Fruit fly (Drosophila melanogaster) whole organism, embryonic: ENCODE measurements around the gene Fibp.

Experiments used
- B-H1 ChIP-seq: fragments of 200-800 bp; sonication (Bioruptor generic); IDR thresholded peaks from 3 replicates; pipeline ENCODE4 v1.3.6; 2022; ENCODE audit warnings: missing biosample characterization, missing genetic modification characterization
- C15 ChIP-seq: fragments of 200-800 bp; sonication (Bioruptor generic); IDR thresholded peaks from 3 replicates; pipeline ENCODE4 v1.3.6; 2022; ENCODE audit warnings: missing biosample characterization, missing genetic modification characterization
- CG12219 ChIP-seq: fragments of 200-800 bp; sonication (Bioruptor generic); optimal IDR thresholded peaks from 3 replicates; lab custom pipeline; 2018; ENCODE audit warnings: missing biosample characterization, mild to moderate bottlenecking, missing genetic modification characterization
- CG12391 ChIP-seq: fragments of 200-800 bp; sonication (Bioruptor generic); optimal IDR thresholded peaks from 3 replicates; lab custom pipeline; 2018; ENCODE audit warnings: missing biosample characterization, mild to moderate bottlenecking, missing genetic modification characterization, moderate library complexity
- CG13624 ChIP-seq: fragments of 200-800 bp; sonication (Bioruptor generic); optimal IDR thresholded peaks from 2 replicates; lab custom pipeline; 2016; ENCODE audit warnings: missing biosample characterization, missing genetic modification characterization
- CG15073 ChIP-seq: fragments of 200-800 bp; sonication (Bioruptor generic); optimal IDR thresholded peaks from 2 replicates; lab custom pipeline; 2016; ENCODE audit warnings: missing biosample characterization, missing genetic modification characterization
- CG15601 ChIP-seq: fragments of 200-800 bp; sonication (Bioruptor generic); optimal IDR thresholded peaks from 3 replicates; lab custom pipeline; 2019; ENCODE audit warnings: missing biosample characterization, mild to moderate bottlenecking, missing genetic modification characterization, moderate library complexity
- CG1647 ChIP-seq: fragments of 200-800 bp; sonication (Bioruptor generic); optimal IDR thresholded peaks from 3 replicates; lab custom pipeline; 2016; ENCODE audit warnings: missing biosample characterization, missing genetic modification characterization
- CG17802 ChIP-seq: fragments of 200-800 bp; sonication (Bioruptor generic); optimal IDR thresholded peaks from 2 replicates; lab custom pipeline; 2018; ENCODE audit warnings: missing biosample characterization, mild to moderate bottlenecking, missing genetic modification characterization, moderate library complexity
- CG18599 ChIP-seq: fragments of 200-800 bp; sonication (Bioruptor generic); optimal IDR thresholded peaks from 3 replicates; lab custom pipeline; 2017; ENCODE audit warnings: missing biosample characterization, missing genetic modification characterization, mild to moderate bottlenecking, moderate library complexity, missing genetic modification reagents
- CG2678 ChIP-seq: fragments of 200-800 bp; sonication (Bioruptor generic); optimal IDR thresholded peaks from 3 replicates; lab custom pipeline; 2019; ENCODE audit warnings: missing biosample characterization, mild to moderate bottlenecking, missing genetic modification characterization, moderate library complexity
- CG31365 ChIP-seq: fragments of 200-800 bp; sonication (Bioruptor generic); optimal IDR thresholded peaks from 2 replicates; lab custom pipeline; 2018; ENCODE audit warnings: missing biosample characterization, mild to moderate bottlenecking, missing genetic modification characterization
- CG31388 ChIP-seq: fragments of 200-800 bp; sonication (Bioruptor generic); optimal IDR thresholded peaks from 2 replicates; lab custom pipeline; 2016; ENCODE audit warnings: missing biosample characterization, missing genetic modification characterization
- CG3163 ChIP-seq: fragments of 200-800 bp; sonication (Bioruptor generic); optimal IDR thresholded peaks from 3 replicates; lab custom pipeline; 2016; ENCODE audit warnings: missing biosample characterization, missing genetic modification characterization
- CG3281 ChIP-seq: fragments of 200-800 bp; sonication (Bioruptor generic); optimal IDR thresholded peaks from 3 replicates; lab custom pipeline; 2017; ENCODE audit warnings: missing biosample characterization, mild to moderate bottlenecking, missing genetic modification characterization
- CG34224 ChIP-seq: fragments of 200-800 bp; sonication (Bioruptor generic); IDR thresholded peaks from 3 replicates; pipeline ENCODE4 v1.3.6; 2022; ENCODE audit warnings: missing biosample characterization, missing genetic modification characterization; ENCODE audit not compliant: partially characterized antibody
- CG4282 ChIP-seq: fragments of 200-800 bp; sonication (Bioruptor generic); optimal IDR thresholded peaks from 2 replicates; lab custom pipeline; 2016; ENCODE audit warnings: missing biosample characterization, missing genetic modification characterization
- CG6791 ChIP-seq: fragments of 200-800 bp; sonication (Bioruptor generic); IDR thresholded peaks from 3 replicates; pipeline ENCODE4 v1.3.6; 2022; ENCODE audit warnings: missing biosample characterization, missing genetic modification characterization; ENCODE audit not compliant: partially characterized antibody
- CG7372 ChIP-seq: fragments of 200-800 bp; sonication (Bioruptor generic); IDR thresholded peaks from 2 replicates; pipeline ENCODE4 v1.3.6; 2022; ENCODE audit warnings: missing biosample characterization, missing genetic modification characterization
- CG7745 ChIP-seq: fragments of 200-800 bp; sonication (Bioruptor generic); optimal IDR thresholded peaks from 2 replicates; lab custom pipeline; 2018; ENCODE audit warnings: missing biosample characterization, mild to moderate bottlenecking, missing genetic modification characterization, moderate library complexity
- CG7928 ChIP-seq: fragments of 200-800 bp; sonication (Bioruptor generic); optimal IDR thresholded peaks from 2 replicates; lab custom pipeline; 2017; ENCODE audit warnings: missing biosample characterization, mild to moderate bottlenecking, missing genetic modification characterization
- CG7963 ChIP-seq: fragments of 200-800 bp; sonication (Bioruptor generic); IDR thresholded peaks from 3 replicates; pipeline ENCODE4 v1.3.6; 2022; ENCODE audit warnings: missing biosample characterization, missing genetic modification characterization; ENCODE audit not compliant: partially characterized antibody
- CG9215 ChIP-seq: fragments of 200-800 bp; sonication (Bioruptor generic); IDR thresholded peaks from 2 replicates; pipeline ENCODE4 v1.3.6; 2022; ENCODE audit warnings: missing biosample characterization, missing genetic modification characterization
- CG9817 ChIP-seq: fragments of 200-800 bp; sonication (Bioruptor generic); optimal IDR thresholded peaks from 2 replicates; lab custom pipeline; 2018; ENCODE audit warnings: missing biosample characterization, mild to moderate bottlenecking, missing genetic modification characterization, moderate library complexity
- CTCF ChIP-seq: fragments of 200-800 bp; sonication (Bioruptor generic); optimal IDR thresholded peaks from 2 replicates; lab custom pipeline; 2017; ENCODE audit warnings: missing biosample characterization, mild to moderate bottlenecking, missing genetic modification characterization, moderate library complexity
- CoRest ChIP-seq: fragments of 200-800 bp; sonication (Bioruptor generic); optimal IDR thresholded peaks from 3 replicates; lab custom pipeline; 2018; ENCODE audit warnings: missing biosample characterization, mild to moderate bottlenecking, missing genetic modification characterization, moderate library complexity
- Doc3 ChIP-seq: fragments of 200-800 bp; sonication (Bioruptor generic); IDR thresholded peaks from 3 replicates; pipeline ENCODE4 v1.3.6; 2022; ENCODE audit warnings: missing biosample characterization, missing genetic modification characterization; ENCODE audit not compliant: partially characterized antibody
- Dref ChIP-seq: fragments of 200-800 bp; sonication (Bioruptor generic); IDR thresholded peaks from 2 replicates; pipeline ENCODE4 v1.3.6; 2022; ENCODE audit warnings: missing biosample characterization, missing genetic modification characterization
- Ets65A ChIP-seq: fragments of 200-800 bp; sonication (Bioruptor generic); peaks from one replicate; lab custom pipeline; 2016; ENCODE audit warnings: missing biosample characterization, missing genetic modification characterization
- Jarid2 ChIP-seq: fragments of 200-800 bp; sonication (Bioruptor generic); optimal IDR thresholded peaks from 3 replicates; lab custom pipeline; 2017; ENCODE audit warnings: mild to moderate bottlenecking, missing biosample characterization, missing genetic modification reagents, missing genetic modification characterization
- Lpt ChIP-seq: fragments of >200 bp; optimal IDR thresholded peaks from 2 replicates; lab custom pipeline; 2018; ENCODE audit warnings: missing biosample characterization, missing genetic modification characterization
- Mad ChIP-seq: fragments of 200-800 bp; sonication (Bioruptor generic); optimal IDR thresholded peaks from 2 replicates; lab custom pipeline; 2016; ENCODE audit warnings: missing biosample characterization, missing genetic modification characterization
- Mes4 ChIP-seq: fragments of 200-800 bp; sonication (Bioruptor generic); optimal IDR thresholded peaks from 2 replicates; lab custom pipeline; 2016; ENCODE audit warnings: missing biosample characterization, missing genetic modification characterization
- Ravus ChIP-seq: fragments of 200-800 bp; sonication (Bioruptor generic); IDR thresholded peaks from 2 replicates; pipeline ENCODE4 v1.3.6; 2022; ENCODE audit warnings: missing biosample characterization, missing genetic modification characterization
- abd-A ChIP-seq: fragments of 200-800 bp; sonication (Bioruptor generic); optimal IDR thresholded peaks from 3 replicates; lab custom pipeline; 2019; ENCODE audit warnings: missing biosample characterization, mild to moderate bottlenecking, missing genetic modification characterization, moderate library complexity
- amos ChIP-seq: fragments of 200-800 bp; sonication (Bioruptor generic); IDR thresholded peaks from 2 replicates; pipeline ENCODE4 v1.3.6; 2022; ENCODE audit warnings: missing biosample characterization, missing genetic modification characterization; ENCODE audit not compliant: partially characterized antibody
- bbx ChIP-seq: fragments of 200-800 bp; sonication (Bioruptor generic); IDR thresholded peaks from 2 replicates; pipeline ENCODE4 v1.3.6; 2022; ENCODE audit warnings: missing biosample characterization, missing genetic modification characterization; ENCODE audit not compliant: partially characterized antibody
- bowl ChIP-seq: fragments of 200-800 bp; sonication (Bioruptor generic); IDR thresholded peaks from 2 replicates; pipeline ENCODE4 v1.3.6; 2022; ENCODE audit warnings: missing biosample characterization, missing genetic modification characterization
- bsh ChIP-seq, 2 experiments: fragments of 200-800 bp; sonication (Bioruptor generic); optimal IDR thresholded peaks; 2 replicates each; lab custom pipeline; 2017 to 2018; ENCODE audit warnings: mild to moderate bottlenecking in 2 of 2, missing biosample characterization in 2 of 2, missing genetic modification characterization in 2 of 2, moderate library complexity in 1 of 2
- corto ChIP-seq: fragments of 200-800 bp; sonication (Bioruptor generic); optimal IDR thresholded peaks from 2 replicates; lab custom pipeline; 2016; ENCODE audit warnings: missing biosample characterization, mild to moderate bottlenecking, missing genetic modification characterization, moderate library complexity
- crp ChIP-seq, 2 experiments: fragments of 200-800 bp; sonication (Bioruptor generic); optimal IDR thresholded peaks; 2 replicates in 1 of 2; 3 replicates in 1 of 2; lab custom pipeline; 2017; ENCODE audit warnings: missing biosample characterization in 2 of 2, missing genetic modification characterization in 2 of 2, mild to moderate bottlenecking in 1 of 2, moderate library complexity in 1 of 2
- cwo ChIP-seq: fragments of 200-800 bp; sonication (Bioruptor generic); optimal IDR thresholded peaks from 3 replicates; lab custom pipeline; 2017; ENCODE audit warnings: missing biosample characterization, missing genetic modification characterization, mild to moderate bottlenecking, moderate library complexity, missing genetic modification reagents
- dmrt11E ChIP-seq: fragments of 200-800 bp; sonication (Bioruptor generic); optimal IDR thresholded peaks from 3 replicates; lab custom pipeline; 2018; ENCODE audit warnings: missing biosample characterization, mild to moderate bottlenecking, missing genetic modification characterization, moderate library complexity
- fu2 ChIP-seq: fragments of 200-800 bp; sonication (Bioruptor generic); optimal IDR thresholded peaks from 2 replicates; lab custom pipeline; 2016; ENCODE audit warnings: missing biosample characterization, missing genetic modification characterization
- mam ChIP-seq: fragments of 200-800 bp; sonication (Bioruptor generic); optimal IDR thresholded peaks from 3 replicates; lab custom pipeline; 2016; ENCODE audit warnings: missing biosample characterization, missing genetic modification characterization
- pita ChIP-seq: fragments of 200-800 bp; sonication (Bioruptor generic); optimal IDR thresholded peaks from 2 replicates; lab custom pipeline; 2017; ENCODE audit warnings: missing biosample characterization, mild to moderate bottlenecking, missing genetic modification characterization
- schlank ChIP-seq: fragments of 200-800 bp; sonication (Bioruptor generic); optimal IDR thresholded peaks from 2 replicates; lab custom pipeline; 2018; ENCODE audit warnings: missing biosample characterization, mild to moderate bottlenecking, missing genetic modification characterization
- sima ChIP-seq: fragments of 200-800 bp; sonication (Bioruptor generic); optimal IDR thresholded peaks from 2 replicates; lab custom pipeline; 2016; ENCODE audit warnings: missing biosample characterization, missing genetic modification characterization
- sna ChIP-seq: fragments of 200-800 bp; sonication (Bioruptor generic); IDR thresholded peaks from 2 replicates; pipeline ENCODE4 v1.3.6; 2022; ENCODE audit warnings: missing biosample characterization, missing genetic modification characterization; ENCODE audit not compliant: partially characterized antibody
- sob ChIP-seq: fragments of 200-800 bp; sonication (Bioruptor generic); IDR thresholded peaks from 2 replicates; pipeline ENCODE4 v1.3.6; 2022; ENCODE audit warnings: missing biosample characterization, missing genetic modification characterization
- sqz ChIP-seq: fragments of 200-800 bp; sonication (Bioruptor generic); optimal IDR thresholded peaks from 3 replicates; lab custom pipeline; 2018; ENCODE audit warnings: missing biosample characterization, mild to moderate bottlenecking, missing genetic modification characterization

Gene Fibp

dm6 chr3L:19805895-19806294 is 11.9 kb downstream of the Fibp start, which contains the start of gene CG34116 (continued):
- TF ChIP-seq schlank (tag; lab: Kevin White, UChicago) = no peak
- TF ChIP-seq cwo = no peak
- no peak for TF ChIP-seq CG15601 (tag; lab: Kevin White, UChicago)
- TF ChIP-seq CG7928 (GFP tag; lab: Kevin White, UChicago) = no peak
- TF ChIP-seq crp (GFP tag; optimal IDR thresholded peaks at IDR 0.05; lab: Kevin White, UChicago) = peak in 1 of 2 experiments; percentile 62
- TF ChIP-seq CoRest (tag; lab: Kevin White, UChicago) = no peak
- TF ChIP-seq abd-A = no peak
- no peak for TF ChIP-seq sob
- peak; percentile 59 for TF ChIP-seq CG34224
- no peak for TF ChIP-seq bowl (GFP tag; lab: Robert Waterston, UW)
- no peak for TF ChIP-seq CG12219 (GFP tag; lab: Kevin White, UChicago)
- no peak for TF ChIP-seq CG9817
- no peak for TF ChIP-seq CG13624 (GFP tag; lab: Kevin White, UChicago)
- peak; percentile 38; the same call in 2 of the 3 replicates for TF ChIP-seq CG7963 (GFP tag; lab: Robert Waterston, UW)
- TF ChIP-seq Ravus (GFP tag; lab: Robert Waterston, UW) = no peak
- TF ChIP-seq corto (GFP tag; lab: Kevin White, UChicago) = no peak
- TF ChIP-seq CG17802 = no peak
- no peak for TF ChIP-seq B-H1 (GFP tag; lab: Robert Waterston, UW)
- TF ChIP-seq Lpt (GFP tag; lab: Kevin White, UChicago) = no peak
- TF ChIP-seq sqz = no peak
- TF ChIP-seq dmrt11E = no peak
- no peak for TF ChIP-seq fu2
- peak; percentile 66; the same call in 1 of the 2 replicates for TF ChIP-seq amos (GFP tag; lab: Robert Waterston, UW)
- TF ChIP-seq CG31388 = no peak
- TF ChIP-seq CG3163 (GFP tag; lab: Kevin White, UChicago) = no peak
- TF ChIP-seq CG3281 = no peak
- peak; percentile 54 for TF ChIP-seq Doc3 (GFP tag; lab: Robert Waterston, UW)
- peak; percentile 19; the same call in 1 of the 2 replicates for TF ChIP-seq sna (GFP tag; lab: Robert Waterston, UW)
- TF ChIP-seq CG7745 (tag; lab: Kevin White, UChicago) = no peak
- TF ChIP-seq C15 (GFP tag; lab: Robert Waterston, UW) = no peak
- TF ChIP-seq Mes4 = no peak
- no peak for TF ChIP-seq pita (GFP tag; lab: Kevin White, UChicago)
- no peak for TF ChIP-seq CTCF
- no peak for TF ChIP-seq CG12391 (tag; lab: Kevin White, UChicago)
- TF ChIP-seq CG31365 (tag; lab: Kevin White, UChicago) = no peak
- peak; percentile 84 for TF ChIP-seq CG6791 (GFP tag; lab: Robert Waterston, UW)
- no peak for TF ChIP-seq CG9215 (GFP tag; lab: Robert Waterston, UW)
- no peak for TF ChIP-seq Jarid2 (GFP tag; lab: Kevin White, UChicago)
- TF ChIP-seq mam (GFP tag; lab: Kevin White, UChicago) = no peak
- no peak for TF ChIP-seq CG4282 (GFP tag; lab: Kevin White, UChicago)
- no peak for TF ChIP-seq CG18599 (GFP tag; lab: Kevin White, UChicago)
- no peak for TF ChIP-seq CG1647 (GFP tag; lab: Kevin White, UChicago)
- TF ChIP-seq Ets65A (GFP tag; lab: Kevin White, UChicago) = peak; percentile 38
- peak; percentile 76 for TF ChIP-seq Dref
- peak; percentile 73 for TF ChIP-seq bbx (GFP tag; lab: Robert Waterston, UW)
- TF ChIP-seq bsh (GFP tag; optimal IDR thresholded peaks at IDR 0.05; lab: Kevin White, UChicago) = no peak
- TF ChIP-seq Mad = no peak
- TF ChIP-seq sima (GFP tag; lab: Kevin White, UChicago) = no peak
- TF ChIP-seq CG7372 = no peak
- TF ChIP-seq CG2678 (tag; lab: Kevin White, UChicago) = no peak
- no peak for TF ChIP-seq CG15073 (GFP tag; lab: Kevin White, UChicago)
